Fruit fly (Drosophila melanogaster) whole organism, wandering third instar larva: ENCODE data around the gene CG31510.
A peak's percentile ranks its signal among the peaks of the same experiment; 100 is the strongest.

Experiments used
- CG32264 ChIP-seq: fragments of 200-800 bp; sonication (Bioruptor generic); optimal IDR thresholded peaks from 2 replicates; lab custom pipeline; 2016; ENCODE audit warnings: missing biosample characterization, missing genetic modification characterization
- CG9705 ChIP-seq: fragments of 200-800 bp; sonication (Bioruptor generic); optimal IDR thresholded peaks from 2 replicates; lab custom pipeline; 2018; ENCODE audit warnings: missing biosample characterization, mild to moderate bottlenecking, missing genetic modification characterization
- Dfd ChIP-seq: fragments of >200 bp; optimal IDR thresholded peaks from 2 replicates; lab custom pipeline; 2017; ENCODE audit warnings: missing biosample characterization, missing genetic modification characterization
- Dif ChIP-seq: fragments of 200-275, 200-300 bp; sonication (Bioruptor generic); optimal IDR thresholded peaks from 2 replicates; lab custom pipeline; 2018; ENCODE audit warnings: missing biosample characterization, missing genetic modification characterization; ENCODE audit not compliant: partially characterized antibody
- GATAd ChIP-seq: sonication (Bioruptor generic); optimal IDR thresholded peaks from 2 replicates; lab custom pipeline; 2016; ENCODE audit warnings: missing biosample characterization, missing genetic modification characterization
- HLH106 ChIP-seq: fragments of 200-800 bp; optimal IDR thresholded peaks from 3 replicates; lab custom pipeline; 2019; ENCODE audit warnings: missing biosample characterization, mild to moderate bottlenecking, missing genetic modification characterization, moderate library complexity
- Hnf4 ChIP-seq: fragments of 200-800 bp; sonication (Bioruptor generic); optimal IDR thresholded peaks from 2 replicates; lab custom pipeline; 2016; ENCODE audit warnings: missing biosample characterization, mild to moderate bottlenecking, missing genetic modification characterization
- Hr78 ChIP-seq: fragments of >200 bp; optimal IDR thresholded peaks from 2 replicates; lab custom pipeline; 2017; ENCODE audit warnings: missing biosample characterization, missing genetic modification characterization
- Hr83 ChIP-seq: fragments of 200-300 bp; sonication (Bioruptor generic); optimal IDR thresholded peaks from 2 replicates; lab custom pipeline; 2016; ENCODE audit warnings: missing biosample characterization, mild to moderate bottlenecking, missing genetic modification characterization, moderate library complexity; ENCODE audit not compliant: poor library complexity, severe bottlenecking
- Jra ChIP-seq: sonication (Bioruptor generic); optimal IDR thresholded peaks from 2 replicates; lab custom pipeline; 2016; ENCODE audit warnings: missing biosample characterization, missing genetic modification characterization
- Mio ChIP-seq: sonication (Bioruptor generic); optimal IDR thresholded peaks from 2 replicates; lab custom pipeline; 2016; ENCODE audit warnings: missing biosample characterization, missing genetic modification characterization
- Myc ChIP-seq: fragments of >200 bp; optimal IDR thresholded peaks from 2 replicates; lab custom pipeline; 2017
- N ChIP-seq: fragments of >200 bp; optimal IDR thresholded peaks from 2 replicates; lab custom pipeline; 2018; ENCODE audit warnings: missing biosample characterization, missing external identifiers, missing genetic modification characterization
- OdsH ChIP-seq: fragments of 200-800 bp; sonication (Bioruptor generic); optimal IDR thresholded peaks from 2 replicates; lab custom pipeline; 2016; ENCODE audit warnings: missing biosample characterization, mild to moderate bottlenecking, missing genetic modification characterization
- Rel ChIP-seq, 2 experiments: fragments of 200-800 bp; sonication (Bioruptor generic) in 1 of 2; optimal IDR thresholded peaks; 2 replicates in 1 of 2; 3 replicates in 1 of 2; lab custom pipeline; 2016 to 2019; ENCODE audit warnings: mild to moderate bottlenecking in 2 of 2, missing biosample characterization in 2 of 2, missing genetic modification characterization in 2 of 2, moderate library complexity in 1 of 2
- Sp1 ChIP-seq: fragments of 200-800 bp; sonication (Bioruptor generic); optimal IDR thresholded peaks from 3 replicates; lab custom pipeline; 2019; ENCODE audit warnings: missing biosample characterization, mild to moderate bottlenecking, missing genetic modification characterization, moderate library complexity
- Vsx2 ChIP-seq: fragments of 200-300, 225-300 bp; sonication (Bioruptor generic); optimal IDR thresholded peaks from 2 replicates; lab custom pipeline; 2018; ENCODE audit warnings: missing biosample characterization, missing genetic modification characterization; ENCODE audit not compliant: partially characterized antibody
- br ChIP-seq: fragments of 200-800 bp; sonication (Bioruptor generic); optimal IDR thresholded peaks from 2 replicates; lab custom pipeline; 2016; ENCODE audit warnings: missing biosample characterization, missing genetic modification characterization
- brk ChIP-seq: fragments of 200-800 bp; sonication (Bioruptor generic); optimal IDR thresholded peaks from 2 replicates; lab custom pipeline; 2016; ENCODE audit warnings: missing biosample characterization, mild to moderate bottlenecking, missing genetic modification characterization
- dl ChIP-seq, 2 experiments: fragments of 175-275, 200-275 bp in 1 of 2; fragments of 200-275 bp in 1 of 2; sonication (Bioruptor generic); optimal IDR thresholded peaks; lab custom pipeline; 2018; ENCODE audit warnings: mild to moderate bottlenecking in 2 of 2, missing biosample characterization in 2 of 2, missing genetic modification characterization in 2 of 2, moderate library complexity in 2 of 2; ENCODE audit not compliant: partially characterized antibody in 2 of 2, insufficient read depth in 1 of 2
- dmrt93B ChIP-seq: fragments of 200-800 bp; sonication (Bioruptor generic); optimal IDR thresholded peaks from 2 replicates; lab custom pipeline; 2018; ENCODE audit warnings: missing biosample characterization, mild to moderate bottlenecking, missing genetic modification characterization
- dsf ChIP-seq: sonication (Bioruptor generic); optimal IDR thresholded peaks from 2 replicates; lab custom pipeline; 2016; ENCODE audit warnings: missing biosample characterization, missing genetic modification characterization, borderline replicate concordance
- ey ChIP-seq: fragments of 200-800 bp; sonication (Bioruptor generic); optimal IDR thresholded peaks from 2 replicates; lab custom pipeline; 2016; ENCODE audit warnings: missing biosample characterization, missing genetic modification characterization
- fru ChIP-seq: fragments of 200-800 bp; sonication (Bioruptor generic); optimal IDR thresholded peaks from 3 replicates; lab custom pipeline; 2016; ENCODE audit warnings: missing biosample characterization, mild to moderate bottlenecking, missing genetic modification characterization
- h ChIP-seq: fragments of 200-800 bp; sonication (Bioruptor generic); optimal IDR thresholded peaks from 3 replicates; lab custom pipeline; 2016; ENCODE audit warnings: missing biosample characterization, mild to moderate bottlenecking, missing genetic modification characterization
- jim ChIP-seq: fragments of 175-275, 200-325 bp; sonication (Bioruptor generic); optimal IDR thresholded peaks from 2 replicates; lab custom pipeline; 2016; ENCODE audit warnings: missing biosample characterization, mild to moderate bottlenecking, missing genetic modification characterization
- lola ChIP-seq: fragments of >200 bp; optimal IDR thresholded peaks from 2 replicates; lab custom pipeline; 2017; ENCODE audit warnings: missing biosample characterization, missing genetic modification characterization
- psq ChIP-seq: fragments of 200-800 bp; sonication (Bioruptor generic); optimal IDR thresholded peaks from 3 replicates; lab custom pipeline; 2017; ENCODE audit warnings: missing biosample characterization, mild to moderate bottlenecking, missing genetic modification characterization, moderate library complexity
- rgr ChIP-seq: fragments of 200-800 bp; sonication (Bioruptor generic); optimal IDR thresholded peaks from 3 replicates; lab custom pipeline; 2016; ENCODE audit warnings: missing biosample characterization, mild to moderate bottlenecking, missing genetic modification characterization
- sage ChIP-seq: fragments of 200-800 bp; sonication (Bioruptor generic); optimal IDR thresholded peaks from 2 replicates; lab custom pipeline; 2016; ENCODE audit warnings: missing biosample characterization, mild to moderate bottlenecking, missing genetic modification characterization
- sv ChIP-seq: fragments of 200-800 bp; sonication (Bioruptor generic); optimal IDR thresholded peaks from 3 replicates; lab custom pipeline; 2016; ENCODE audit warnings: missing biosample characterization, missing genetic modification characterization
- tai ChIP-seq: sonication (Bioruptor generic); optimal IDR thresholded peaks from 2 replicates; lab custom pipeline; 2016; ENCODE audit warnings: missing biosample characterization, missing genetic modification characterization
- usp ChIP-seq: fragments of >200 bp; optimal IDR thresholded peaks from 2 replicates; lab custom pipeline; 2017; ENCODE audit warnings: missing biosample characterization, missing genetic modification characterization
- woc ChIP-seq: sonication (Bioruptor generic); optimal IDR thresholded peaks from 2 replicates; lab custom pipeline; 2016; ENCODE audit warnings: missing biosample characterization, mild to moderate bottlenecking, missing genetic modification characterization

Gene CG31510

dm6 chr3R:25082348-25082747 lies 40.4 kb downstream of the CG31510 start, which contains the start of gene fd96Ca:
Gene fd96Ca (plus strand): TSS chr3R:25082684.
- TF ChIP-seq CG32264 (GFP tag; lab: Kevin White, UChicago) (no peak), Myc (lab: Kevin White, UChicago) (no peak), psq (no peak), Vsx2 (GFP tag; lab: Kevin White, UChicago) (peak; percentile 67), GATAd (GFP tag; lab: Kevin White, UChicago) (no peak), Hr78 (GFP tag; lab: Kevin White, UChicago) (no peak), Mio (GFP tag; lab: Kevin White, UChicago) (no peak), woc (GFP tag; lab: Kevin White, UChicago) (peak; percentile 38), brk (GFP tag; lab: Kevin White, UChicago) (no peak), jim (no peak), usp (GFP tag; lab: Kevin White, UChicago) (no peak), sage (no peak), Dif (GFP tag; lab: Kevin White, UChicago) (peak; percentile 38)
- TF ChIP-seq, all 38 proteins: peak for 3

- TF ChIP-seq rgr (GFP tag; lab: Kevin White, UChicago) (no peak), Hr83 (GFP tag; lab: Kevin White, UChicago) (peak; percentile 57), Dif (GFP tag; lab: Kevin White, UChicago) (peak; percentile 40)
These were observed 42.3 kb downstream of the CG31510 start for dm6 chr3R:25080446-25080845.

dm6 chr3R:25078665-25079064 lies 44.1 kb downstream of the CG31510 start:
- TF ChIP-seq Dfd (no peak), ey (no peak), N (GFP tag; lab: Kevin White, UChicago) (no peak), OdsH (GFP tag; lab: Kevin White, UChicago) (no peak), dl (GFP tag; optimal IDR thresholded peaks at IDR 0.05; lab: Kevin White, UChicago; ENCODE audit: insufficient read depth in 1 of 2, partially characterized antibody in 2 of 2) (no peak), sv (GFP tag; lab: Kevin White, UChicago) (no peak), Hnf4 (GFP tag; lab: Kevin White, UChicago) (no peak), brk (GFP tag; lab: Kevin White, UChicago) (no peak), h (no peak), dsf (GFP tag; lab: Kevin White, UChicago) (no peak), CG9705 (GFP tag; lab: Kevin White, UChicago) (no peak), fru (no peak), br (no peak)

dm6 chr3R:25077280-25077820 lies 45.4 kb downstream of the CG31510 start:
- TF ChIP-seq N (GFP tag; lab: Kevin White, UChicago) (no peak), psq (no peak), sage (no peak), Sp1 (no peak), brk (GFP tag; lab: Kevin White, UChicago) (no peak), Hr78 (GFP tag; lab: Kevin White, UChicago) (no peak), sv (GFP tag; lab: Kevin White, UChicago) (no peak), Myc (lab: Kevin White, UChicago) (no peak), dmrt93B (no peak), tai (GFP tag; lab: Kevin White, UChicago) (no peak), Hr83 (GFP tag; lab: Kevin White, UChicago) (no peak), jim (no peak), HLH106 (tag; lab: Kevin White, UChicago) (no peak)

- TF ChIP-seq brk (GFP tag; lab: Kevin White, UChicago) = peak; percentile 73
- peak; percentile 25 for TF ChIP-seq OdsH (GFP tag; lab: Kevin White, UChicago)
- no peak for TF ChIP-seq ey
- no peak for TF ChIP-seq N (GFP tag; lab: Kevin White, UChicago)
- peak; percentile 55 for TF ChIP-seq woc (GFP tag; lab: Kevin White, UChicago)
- peak; percentile 13 for TF ChIP-seq Jra (GFP tag; lab: Kevin White, UChicago)
- TF ChIP-seq Hnf4 (GFP tag; lab: Kevin White, UChicago) = peak; percentile 20
- TF ChIP-seq Rel (GFP tag; optimal IDR thresholded peaks at IDR 0.05; lab: Kevin White, UChicago) = no peak
- peak; percentile 17 for TF ChIP-seq Rel (tag; optimal IDR thresholded peaks at IDR 0.05; lab: Kevin White, UChicago)
- no peak for TF ChIP-seq lola
- no peak for TF ChIP-seq Hr78 (GFP tag; lab: Kevin White, UChicago)
- TF ChIP-seq HLH106 (tag; lab: Kevin White, UChicago) = peak; percentile 17
- TF ChIP-seq Myc (lab: Kevin White, UChicago) = peak; percentile 47
These were observed 48.2 kb downstream of the CG31510 start, which contains the start of the genes shams and CG11920 for dm6 chr3R:25074558-25074964. Gene shams (minus strand): TSS chr3R:25074607. Gene CG11920 (plus strand): TSS chr3R:25074877.
